Worm (Caenorhabditis elegans): ENCODE results near the gene cyp-13A2.

Gene cyp-13A2

ce11 chrII:9746069-9746468 is 41.4 kb downstream of the cyp-13A2 start, which contains the start of the genes Y53C12B.1 and nos-3:
Gene Y53C12B.1, minus strand, starts transcription at chrII:9746078.
Gene nos-3, plus strand, starts transcription at chrII:9746316.
- TF ChIP-seq fkh-10 (GFP tag; optimal IDR thresholded peaks at IDR 0.05), result peak; percentile 27
- TF ChIP-seq snu-23 (GFP tag; optimal IDR thresholded peaks at IDR 0.05), result peak; percentile 89
- TF ChIP-seq nhr-20 (tag; optimal IDR thresholded peaks at IDR 0.05), result peak; percentile 83
- peak; percentile 80 for TF ChIP-seq lin-14 (GFP tag; optimal IDR thresholded peaks at IDR 0.05)
- TF ChIP-seq isw-1 (GFP tag; IDR thresholded peaks at IDR 0.05), result peak; percentile 89
- peak; percentile 22 for TF ChIP-seq ceh-8 (GFP tag; optimal IDR thresholded peaks at IDR 0.05)
- peak; percentile 99 for TF ChIP-seq lsy-2 (tag; optimal IDR thresholded peaks at IDR 0.05)
- TF ChIP-seq unc-130 (tag; optimal IDR thresholded peaks at IDR 0.05), result peak; percentile 73
- TF ChIP-seq nhr-77 (tag; optimal IDR thresholded peaks at IDR 0.05), result peak; percentile 69
- TF ChIP-seq nhr-85 (tag), result peak; percentile 93
- no peak for TF ChIP-seq unc-62 (GFP tag; optimal IDR thresholded peaks at IDR 0.05)
- TF ChIP-seq lin-13 (GFP tag; optimal IDR thresholded peaks at IDR 0.05), result peak; percentile 64
- peak; percentile 55 for TF ChIP-seq lin-39 (tag; optimal IDR thresholded peaks at IDR 0.05)
- TF ChIP-seq lin-15B (tag; optimal IDR thresholded peaks at IDR 0.05), result peak; percentile 57
- peak; percentile 80 for TF ChIP-seq nhr-47 (tag; optimal IDR thresholded peaks at IDR 0.05)
- TF ChIP-seq efl-1 (optimal IDR thresholded peaks at IDR 0.05), result peak; percentile 87 to 89
- peak; percentile 77 to 97 for TF ChIP-seq efl-1 (GFP tag; optimal IDR thresholded peaks at IDR 0.05 in 1 of 2)
- TF ChIP-seq C34B4.2 (tag; optimal IDR thresholded peaks at IDR 0.05), result no peak
- TF ChIP-seq zag-1 (tag; optimal IDR thresholded peaks at IDR 0.05), result no peak
- peak; percentile 82 for TF ChIP-seq nhr-19 (GFP tag; conservative IDR thresholded peaks at IDR 0.05)
- no peak for TF ChIP-seq Y116A8C.19 (tag; optimal IDR thresholded peaks at IDR 0.05; ENCODE audit: borderline replicate concordance)
- peak; percentile 83 for TF ChIP-seq rnt-1 (tag; optimal IDR thresholded peaks at IDR 0.05)
- peak; percentile 62 for TF ChIP-seq fkh-8 (tag; optimal IDR thresholded peaks at IDR 0.05)
- TF ChIP-seq unc-98 (GFP tag; IDR thresholded peaks at IDR 0.05), result no peak
- peak; percentile 82 for TF ChIP-seq skn-1 (tag; optimal IDR thresholded peaks at IDR 0.05)
- peak; percentile 42 for TF ChIP-seq fos-1 (tag; optimal IDR thresholded peaks at IDR 0.05)
- no peak for TF ChIP-seq ets-5 (GFP tag; IDR thresholded peaks at IDR 0.05)
- TF ChIP-seq irx-1 (tag; optimal IDR thresholded peaks at IDR 0.05), result peak; percentile 68
- peak; percentile 63 for TF ChIP-seq grh-1 (GFP tag; IDR thresholded peaks at IDR 0.05)
- no peak for TF ChIP-seq unc-30 (tag; optimal IDR thresholded peaks at IDR 0.05)
- TF ChIP-seq nhr-12 (tag; optimal IDR thresholded peaks at IDR 0.05), result no peak
- peak; percentile 77 for TF ChIP-seq swsn-7 (tag; optimal IDR thresholded peaks at IDR 0.05)
- peak; percentile 75 for TF ChIP-seq tbx-2 (tag; optimal IDR thresholded peaks at IDR 0.05)
- TF ChIP-seq zip-4 (GFP tag; optimal IDR thresholded peaks at IDR 0.05), result no peak
- no peak for TF ChIP-seq hlh-17 (GFP tag; optimal IDR thresholded peaks at IDR 0.05; ENCODE audit: borderline replicate concordance)
- TF ChIP-seq nhr-90 (tag; optimal IDR thresholded peaks at IDR 0.05; ENCODE audit: poor library complexity), result peak; percentile 68
- TF ChIP-seq blmp-1 (tag; optimal IDR thresholded peaks at IDR 0.05), result peak; percentile 74
- TF ChIP-seq elt-3 (tag; optimal IDR thresholded peaks at IDR 0.05), result peak in 3 of 6 experiments; percentile 8 to 81 (median 69)
- peak; percentile 85 for TF ChIP-seq nhr-71 (tag; optimal IDR thresholded peaks at IDR 0.05)
- no peak for TF ChIP-seq sox-4 (tag; optimal IDR thresholded peaks at IDR 0.05)
- peak; percentile 18 for TF ChIP-seq C04F5.9 (tag; optimal IDR thresholded peaks at IDR 0.05)
- TF ChIP-seq mdl-1 (tag; optimal IDR thresholded peaks at IDR 0.05), result peak in 1 of 2 experiments; percentile 68
- peak; percentile 62 for TF ChIP-seq nhr-11 (tag; optimal IDR thresholded peaks at IDR 0.05)
- TF ChIP-seq vab-15 (tag; optimal IDR thresholded peaks at IDR 0.05), result peak; percentile 41
- peak; percentile 63 for TF ChIP-seq lir-3 (tag; optimal IDR thresholded peaks at IDR 0.05; ENCODE audit: poor library complexity)
- peak; percentile 27 for TF ChIP-seq snpc-4 (tag; optimal IDR thresholded peaks at IDR 0.05)
- TF ChIP-seq mef-2 (tag; optimal IDR thresholded peaks at IDR 0.05), result no peak
- peak; percentile 39 for TF ChIP-seq egl-13 (tag; optimal IDR thresholded peaks at IDR 0.05)
- TF ChIP-seq sup-37 (GFP tag; optimal IDR thresholded peaks at IDR 0.05), result no peak
- no peak for TF ChIP-seq mab-9 (GFP tag; IDR thresholded peaks at IDR 0.05)
- no peak for TF ChIP-seq pqm-1 (tag; optimal IDR thresholded peaks at IDR 0.05)
- TF ChIP-seq pax-3 (tag; optimal IDR thresholded peaks at IDR 0.05), result peak; percentile 28
- TF ChIP-seq jun-1 (tag; optimal IDR thresholded peaks at IDR 0.05), result peak; percentile 59

Measured in whole organism, L1 larva.